Fruit fly (Drosophila melanogaster) whole organism, embryonic: ENCODE measurements around the gene CG32066.
A peak's percentile ranks its signal among the peaks of the same experiment; 100 is the strongest.

ENCODE experiments used
- Aef1 ChIP-seq: fragments of 200-800 bp; sonication (Bioruptor generic); IDR thresholded peaks from 3 replicates; pipeline ENCODE4 v1.3.6; 2022; ENCODE audit warnings: missing biosample characterization, missing genetic modification characterization
- Bdp1 ChIP-seq: fragments of 200-800 bp; sonication (Bioruptor generic); optimal IDR thresholded peaks from 3 replicates; lab custom pipeline; 2016; ENCODE audit warnings: missing biosample characterization, missing genetic modification characterization
- C15 ChIP-seq: fragments of 200-800 bp; sonication (Bioruptor generic); IDR thresholded peaks from 3 replicates; pipeline ENCODE4 v1.3.6; 2022; ENCODE audit warnings: missing biosample characterization, missing genetic modification characterization
- CG11093 ChIP-seq: fragments of 200-800 bp; sonication (Bioruptor generic); IDR thresholded peaks from 3 replicates; pipeline ENCODE4 v1.3.6; 2022; ENCODE audit warnings: missing biosample characterization, missing genetic modification characterization
- CG11695 ChIP-seq: fragments of 200-800 bp; sonication (Bioruptor generic); IDR thresholded peaks from 3 replicates; pipeline ENCODE4 v1.3.6; 2022; ENCODE audit warnings: missing biosample characterization, missing genetic modification characterization
- CG17186 ChIP-seq: fragments of 200-800 bp; sonication (Bioruptor generic); optimal IDR thresholded peaks from 3 replicates; lab custom pipeline; 2017; ENCODE audit warnings: missing biosample characterization, missing genetic modification reagents, missing genetic modification characterization
- CG1792 ChIP-seq: fragments of 200-800 bp; sonication (Bioruptor generic); optimal IDR thresholded peaks from 2 replicates; lab custom pipeline; 2016; ENCODE audit warnings: missing biosample characterization, missing genetic modification characterization
- CG18599 ChIP-seq: fragments of 200-800 bp; sonication (Bioruptor generic); optimal IDR thresholded peaks from 3 replicates; lab custom pipeline; 2017; ENCODE audit warnings: missing biosample characterization, missing genetic modification characterization, mild to moderate bottlenecking, moderate library complexity, missing genetic modification reagents
- CG2116 ChIP-seq: fragments of 200-800 bp; sonication (Bioruptor generic); optimal IDR thresholded peaks from 3 replicates; lab custom pipeline; 2018; ENCODE audit warnings: missing biosample characterization, mild to moderate bottlenecking, missing genetic modification characterization
- CG2199 ChIP-seq: fragments of 200-800 bp; sonication (Bioruptor generic); IDR thresholded peaks from 3 replicates; pipeline ENCODE4 v1.3.6; 2022; ENCODE audit warnings: missing biosample characterization, missing genetic modification characterization
- CG4730 ChIP-seq: fragments of 200-800 bp; sonication (Bioruptor generic); IDR thresholded peaks from 2 replicates; pipeline ENCODE4 v1.3.6; 2022; ENCODE audit warnings: missing biosample characterization, missing genetic modification characterization
- CG5180 ChIP-seq: fragments of 200-800 bp; sonication (Bioruptor generic); optimal IDR thresholded peaks from 3 replicates; lab custom pipeline; 2017; ENCODE audit warnings: missing biosample characterization, missing genetic modification characterization, mild to moderate bottlenecking, moderate library complexity, missing genetic modification reagents
- CG6272 ChIP-seq: fragments of 200-800 bp; sonication (Bioruptor generic); IDR thresholded peaks from 2 replicates; pipeline ENCODE4 v1.3.6; 2022; ENCODE audit warnings: missing biosample characterization, missing genetic modification characterization
- CG6854 ChIP-seq: fragments of 200-800 bp; sonication (Bioruptor generic); optimal IDR thresholded peaks from 3 replicates; lab custom pipeline; 2017; ENCODE audit warnings: missing biosample characterization, mild to moderate bottlenecking, missing genetic modification characterization
- CG8944 ChIP-seq: fragments of 200-800 bp; sonication (Bioruptor generic); optimal IDR thresholded peaks from 3 replicates; lab custom pipeline; 2016; ENCODE audit warnings: missing biosample characterization, missing genetic modification characterization
- CG9609 ChIP-seq: fragments of 200-800 bp; sonication (Bioruptor generic); optimal IDR thresholded peaks from 3 replicates; lab custom pipeline; 2016; ENCODE audit warnings: missing biosample characterization, missing genetic modification characterization
- CG9817 ChIP-seq: fragments of 200-800 bp; sonication (Bioruptor generic); optimal IDR thresholded peaks from 2 replicates; lab custom pipeline; 2018; ENCODE audit warnings: missing biosample characterization, mild to moderate bottlenecking, missing genetic modification characterization, moderate library complexity
- Camta ChIP-seq: fragments of 200-800 bp; sonication (Bioruptor generic); optimal IDR thresholded peaks from 2 replicates; lab custom pipeline; 2016; ENCODE audit warnings: missing biosample characterization, missing genetic modification characterization
- Fer3 ChIP-seq: fragments of 200-800 bp; sonication (Bioruptor generic); optimal IDR thresholded peaks from 2 replicates; lab custom pipeline; 2018; ENCODE audit warnings: missing biosample characterization, mild to moderate bottlenecking, missing genetic modification characterization, moderate library complexity
- Mad ChIP-seq: fragments of 200-800 bp; sonication (Bioruptor generic); optimal IDR thresholded peaks from 2 replicates; lab custom pipeline; 2016; ENCODE audit warnings: missing biosample characterization, missing genetic modification characterization
- NC2β ChIP-seq: fragments of 200-800 bp; sonication (Bioruptor generic); optimal IDR thresholded peaks from 2 replicates; lab custom pipeline; 2016; ENCODE audit warnings: missing biosample characterization, missing genetic modification characterization
- Pdp1 ChIP-seq, 2 experiments: fragments of 200-800 bp; sonication (Bioruptor generic); optimal IDR thresholded peaks; 3 replicates each; lab custom pipeline; 2016; ENCODE audit warnings: missing biosample characterization in 2 of 2, missing genetic modification characterization in 2 of 2, mild to moderate bottlenecking in 1 of 2, moderate library complexity in 1 of 2
- Poxn ChIP-seq: fragments of 200-800 bp; sonication (Bioruptor generic); IDR thresholded peaks from 2 replicates; pipeline ENCODE4 v1.3.6; 2022; ENCODE audit warnings: missing biosample characterization, missing genetic modification characterization
- Rx ChIP-seq: fragments of 200-800 bp; sonication (Bioruptor generic); IDR thresholded peaks from 2 replicates; pipeline ENCODE4 v1.3.6; 2022; ENCODE audit warnings: missing biosample characterization, missing genetic modification characterization
- Sin3A ChIP-seq: fragments of >200 bp; optimal IDR thresholded peaks from 2 replicates; lab custom pipeline; 2018
- Sry-β ChIP-seq: fragments of 200-800 bp; sonication (Bioruptor generic); optimal IDR thresholded peaks from 2 replicates; lab custom pipeline; 2018; ENCODE audit warnings: missing biosample characterization, mild to moderate bottlenecking, missing genetic modification characterization, moderate library complexity
- Usf ChIP-seq: fragments of 200-800 bp; sonication (Bioruptor generic); optimal IDR thresholded peaks from 2 replicates; lab custom pipeline; 2017; ENCODE audit warnings: missing genotype, missing biosample characterization, missing genetic modification characterization
- Xrp1 ChIP-seq: fragments of 200-800 bp; sonication (Bioruptor generic); IDR thresholded peaks from 2 replicates; pipeline ENCODE4 v1.3.6; 2022; ENCODE audit warnings: missing biosample characterization, missing genetic modification characterization
- ab ChIP-seq: fragments of 200-800 bp; sonication (Bioruptor generic); optimal IDR thresholded peaks from 2 replicates; lab custom pipeline; 2016; ENCODE audit warnings: missing biosample characterization, missing genetic modification characterization
- amos ChIP-seq: fragments of 200-800 bp; sonication (Bioruptor generic); IDR thresholded peaks from 2 replicates; pipeline ENCODE4 v1.3.6; 2022; ENCODE audit warnings: missing biosample characterization, missing genetic modification characterization; ENCODE audit not compliant: partially characterized antibody
- ase ChIP-seq: fragments of 200-800 bp; sonication (Bioruptor generic); IDR thresholded peaks from 3 replicates; pipeline ENCODE4 v1.3.6; 2022; ENCODE audit warnings: missing biosample characterization, missing genetic modification characterization
- bab2 ChIP-seq: fragments of 200-800 bp; sonication (Bioruptor generic); optimal IDR thresholded peaks from 2 replicates; lab custom pipeline; 2016; ENCODE audit warnings: missing biosample characterization, missing genetic modification characterization
- crp ChIP-seq, 2 experiments: fragments of 200-800 bp; sonication (Bioruptor generic); optimal IDR thresholded peaks; 2 replicates in 1 of 2; 3 replicates in 1 of 2; lab custom pipeline; 2017; ENCODE audit warnings: missing biosample characterization in 2 of 2, missing genetic modification characterization in 2 of 2, mild to moderate bottlenecking in 1 of 2, moderate library complexity in 1 of 2
- cwo ChIP-seq: fragments of 200-800 bp; sonication (Bioruptor generic); optimal IDR thresholded peaks from 3 replicates; lab custom pipeline; 2017; ENCODE audit warnings: missing biosample characterization, missing genetic modification characterization, mild to moderate bottlenecking, moderate library complexity, missing genetic modification reagents
- dm ChIP-seq: fragments of 200-800 bp; sonication (Bioruptor generic); optimal IDR thresholded peaks from 3 replicates; lab custom pipeline; 2016; ENCODE audit warnings: missing biosample characterization, missing genetic modification characterization
- esg ChIP-seq: fragments of 200-800 bp; sonication (Bioruptor generic); conservative IDR thresholded peaks from 2 replicates; pipeline ENCODE4 v1.3.6; 2022; ENCODE audit warnings: missing biosample characterization, missing genetic modification characterization
- fd64A ChIP-seq: fragments of 200-800 bp; sonication (Bioruptor generic); optimal IDR thresholded peaks from 3 replicates; lab custom pipeline; 2018; ENCODE audit warnings: missing biosample characterization, mild to moderate bottlenecking, missing genetic modification characterization
- fu2 ChIP-seq: fragments of 200-800 bp; sonication (Bioruptor generic); optimal IDR thresholded peaks from 2 replicates; lab custom pipeline; 2016; ENCODE audit warnings: missing biosample characterization, missing genetic modification characterization
- jigr1 ChIP-seq: fragments of 200-800 bp; sonication (Bioruptor generic); IDR thresholded peaks from 3 replicates; pipeline ENCODE4 v1.3.6; 2022; ENCODE audit warnings: missing biosample characterization, missing genetic modification characterization
- lbe ChIP-seq: fragments of 200-800 bp; sonication (Bioruptor generic); optimal IDR thresholded peaks from 2 replicates; lab custom pipeline; 2016; ENCODE audit warnings: missing biosample characterization, mild to moderate bottlenecking, missing genetic modification characterization
- lilli ChIP-seq: fragments of 200-800 bp; sonication (Bioruptor generic); optimal IDR thresholded peaks from 3 replicates; lab custom pipeline; 2016; ENCODE audit warnings: missing biosample characterization, missing genetic modification characterization
- oc ChIP-seq: fragments of 200-800 bp; sonication (Bioruptor generic); optimal IDR thresholded peaks from 2 replicates; lab custom pipeline; 2018; ENCODE audit warnings: missing biosample characterization, mild to moderate bottlenecking, missing genetic modification characterization, moderate library complexity
- pho ChIP-seq: fragments of 200-800 bp; sonication (Bioruptor generic); optimal IDR thresholded peaks from 2 replicates; lab custom pipeline; 2016; ENCODE audit warnings: missing biosample characterization, missing genetic modification characterization
- prd ChIP-seq, 3 experiments: fragments of >200 bp in 2 of 3; fragments of 200-800 bp in 1 of 3; sonication (Bioruptor generic) in 1 of 3; optimal IDR thresholded peaks in 2 of 3; IDR thresholded peaks in 1 of 3; 2 replicates in 2 of 3; 3 replicates in 1 of 3; pipeline versions ENCODE4 v1.3.6 to Lab custom; 2017 to 2022; ENCODE audit warnings: missing biosample characterization in 1 of 3, missing genetic modification characterization in 1 of 3
- psq ChIP-seq: fragments of 200-800 bp; sonication (Bioruptor generic); optimal IDR thresholded peaks from 2 replicates; lab custom pipeline; 2017; ENCODE audit warnings: missing biosample characterization, missing genetic modification characterization
- sr ChIP-seq: fragments of 200-800 bp; sonication (Bioruptor generic); IDR thresholded peaks from 3 replicates; pipeline ENCODE4 v1.3.6; 2022; ENCODE audit warnings: missing biosample characterization, missing genetic modification characterization
- tup ChIP-seq: fragments of 200-800 bp; sonication (Bioruptor generic); optimal IDR thresholded peaks from 2 replicates; lab custom pipeline; 2016; ENCODE audit warnings: missing biosample characterization, mild to moderate bottlenecking, missing genetic modification characterization, moderate library complexity
- wor ChIP-seq: fragments of 200-800 bp; sonication (Bioruptor generic); IDR thresholded peaks from 2 replicates; pipeline ENCODE4 v1.3.6; 2022; ENCODE audit warnings: missing biosample characterization, missing genetic modification characterization
- zen2 ChIP-seq: fragments of 200-800 bp; sonication (Bioruptor generic); IDR thresholded peaks from 3 replicates; pipeline ENCODE4 v1.3.6; 2022; ENCODE audit warnings: missing biosample characterization, missing genetic modification characterization; ENCODE audit not compliant: partially characterized antibody

Gene CG32066

DNA sequence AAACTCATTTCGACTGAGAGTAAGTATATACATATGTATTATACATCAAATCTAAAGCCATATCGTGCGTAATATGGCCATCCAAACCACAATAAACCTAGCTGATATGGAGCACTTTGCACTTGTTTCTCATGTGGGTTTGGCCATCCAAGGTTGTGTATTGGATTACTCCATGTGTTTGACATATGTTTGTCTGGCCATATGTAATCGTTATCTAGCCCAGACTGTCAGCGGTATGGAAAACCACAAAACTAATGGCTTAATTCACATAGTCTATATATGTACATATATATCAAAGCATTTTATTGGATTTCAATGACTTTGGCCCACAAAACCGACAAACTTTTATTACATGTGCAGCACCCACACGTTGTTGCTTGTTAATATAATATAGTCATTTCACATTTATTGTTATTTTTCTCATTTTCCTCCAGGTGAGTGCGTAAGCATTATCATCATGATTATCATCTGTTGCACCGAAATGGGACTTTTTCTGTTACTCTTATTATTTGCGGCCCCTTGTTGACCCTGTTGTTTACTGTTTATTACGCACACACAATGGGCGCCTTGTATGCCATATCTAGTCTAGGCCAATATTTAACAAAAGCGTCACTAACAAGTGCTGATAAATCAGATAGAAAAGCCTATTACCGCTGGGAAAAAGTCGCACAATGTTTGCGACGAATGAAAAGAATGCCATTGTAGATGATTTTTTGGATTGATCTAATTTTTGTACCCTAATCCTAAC is 4.2 kb downstream of the CG32066 start (continued):
- peak; percentile 19 for TF ChIP-seq CG8944 (GFP tag; lab: Kevin White, UChicago)
- TF ChIP-seq pho (GFP tag; lab: Kevin White, UChicago): peak; percentile 42
- TF ChIP-seq C15 (GFP tag; lab: Robert Waterston, UW): 0 out of 3 replicates have a peak, but pooled peaks have one; percentile 34
- no peak for TF ChIP-seq Poxn
- TF ChIP-seq CG18599 (GFP tag; lab: Kevin White, UChicago): peak; percentile 78
- TF ChIP-seq CG6854: no peak
- peak; percentile 85 for TF ChIP-seq fd64A (GFP tag; lab: Kevin White, UChicago)
- TF ChIP-seq psq (GFP tag; lab: Kevin White, UChicago): peak; percentile 51
- TF ChIP-seq CG2116 (GFP tag; lab: Kevin White, UChicago): peak; percentile 60
- peak; percentile 70 for TF ChIP-seq CG1792 (GFP tag; lab: Kevin White, UChicago)
- TF ChIP-seq CG6272 (GFP tag; lab: Robert Waterston, UW): no peak
- peak; percentile 15; the same call in 1 of the 3 replicates for TF ChIP-seq CG11695 (GFP tag; lab: Robert Waterston, UW)
- peak; percentile 34 to 55 for TF ChIP-seq Pdp1 (GFP tag; optimal IDR thresholded peaks at IDR 0.05; lab: Kevin White, UChicago)
- no peak for TF ChIP-seq Rx (GFP tag; lab: Robert Waterston, UW)
- peak; percentile 32 for TF ChIP-seq Mad
- no peak for TF ChIP-seq ab (GFP tag; lab: Kevin White, UChicago)
- peak; percentile 58 for TF ChIP-seq CG5180
- TF ChIP-seq ase (GFP tag; lab: Robert Waterston, UW): no peak
- no peak for TF ChIP-seq Aef1 (GFP tag; lab: Robert Waterston, UW)
- no peak for TF ChIP-seq Sin3A
- no peak for TF ChIP-seq jigr1
- peak; percentile 68 for TF ChIP-seq Camta (GFP tag; lab: Kevin White, UChicago)
- TF ChIP-seq Usf (GFP tag; lab: Kevin White, UChicago): no peak
- TF ChIP-seq wor (GFP tag; lab: Robert Waterston, UW): no peak
- no peak for TF ChIP-seq prd (optimal IDR thresholded peaks at IDR 0.05; lab: Kevin White, UChicago)
- no peak for TF ChIP-seq prd (GFP tag; IDR thresholded peaks at IDR 0.05; lab: Robert Waterston, UW)
- TF ChIP-seq bab2 (GFP tag; lab: Kevin White, UChicago): peak; percentile 81
- peak; percentile 58 for TF ChIP-seq cwo
- no peak for TF ChIP-seq fu2 (GFP tag; lab: Kevin White, UChicago)
- peak; percentile 51 for TF ChIP-seq Bdp1 (GFP tag; lab: Kevin White, UChicago)
- TF ChIP-seq amos (GFP tag; lab: Robert Waterston, UW): no peak
- TF ChIP-seq lbe (GFP tag; lab: Kevin White, UChicago): no peak
- peak; percentile 45 for TF ChIP-seq CG9817 (tag; lab: Kevin White, UChicago)
- TF ChIP-seq dm (GFP tag; lab: Kevin White, UChicago): no peak
- no peak; the same call in 2 of the 3 replicates for TF ChIP-seq CG11093 (GFP tag; lab: Robert Waterston, UW)
- peak; percentile 34 for TF ChIP-seq lilli (GFP tag; lab: Kevin White, UChicago)
- TF ChIP-seq tup: peak; percentile 61
- TF ChIP-seq CG4730 (GFP tag; lab: Robert Waterston, UW): no peak
- TF ChIP-seq esg (GFP tag; lab: Robert Waterston, UW): no peak
- no peak for TF ChIP-seq CG9609
- peak; percentile 26 for TF ChIP-seq Sry-β (GFP tag; lab: Kevin White, UChicago)
- TF ChIP-seq crp (GFP tag; optimal IDR thresholded peaks at IDR 0.05; lab: Kevin White, UChicago): peak in 1 of 2 experiments; percentile 12
- peak; percentile 25; the same call in 2 of the 3 replicates for TF ChIP-seq sr (GFP tag; lab: Robert Waterston, UW)
- peak; percentile 45 for TF ChIP-seq oc (tag; lab: Kevin White, UChicago)
- TF ChIP-seq CG17186: no peak
- TF ChIP-seq Xrp1 (GFP tag; lab: Robert Waterston, UW): peak; percentile 70
- no peak for TF ChIP-seq zen2 (GFP tag; lab: Robert Waterston, UW)
- peak; percentile 75 for TF ChIP-seq Fer3 (tag; lab: Kevin White, UChicago)
- peak; percentile 61 for TF ChIP-seq NC2β
- TF ChIP-seq CG2199 (GFP tag; lab: Robert Waterston, UW): no peak
